Fruit fly (Drosophila melanogaster) whole organism, embryonic: ENCODE results near the gene CG7519.

ENCODE experiments used
- Aef1 ChIP-seq: fragments of 200-800 bp; sonication (Bioruptor generic); IDR thresholded peaks from 3 replicates; pipeline ENCODE4 v1.3.6; 2022; ENCODE audit warnings: missing biosample characterization, missing genetic modification characterization
- Awh ChIP-seq: fragments of 200-800 bp; sonication (Bioruptor generic); IDR thresholded peaks from 2 replicates; pipeline ENCODE4, ENCODE4 v1.3.6; 2022; ENCODE audit warnings: missing biosample characterization, missing genetic modification characterization
- BEAF-32 ChIP-seq: fragments of 200-800 bp; sonication (Bioruptor generic); optimal IDR thresholded peaks from 3 replicates; lab custom pipeline; 2017; ENCODE audit warnings: missing biosample characterization, missing genetic modification characterization, mild to moderate bottlenecking, moderate library complexity, missing genetic modification reagents
- CG10274 ChIP-seq: fragments of 200-800 bp; sonication (Bioruptor generic); optimal IDR thresholded peaks from 3 replicates; lab custom pipeline; 2017; ENCODE audit warnings: missing biosample characterization, mild to moderate bottlenecking, missing genetic modification characterization
- CG11085 ChIP-seq: fragments of 200-800 bp; sonication (Bioruptor generic); IDR thresholded peaks from 2 replicates; pipeline ENCODE4 v1.3.6; 2022; ENCODE audit warnings: missing biosample characterization, missing genetic modification characterization
- CG11093 ChIP-seq: fragments of 200-800 bp; sonication (Bioruptor generic); IDR thresholded peaks from 3 replicates; pipeline ENCODE4 v1.3.6; 2022; ENCODE audit warnings: missing biosample characterization, missing genetic modification characterization
- CG13424 ChIP-seq: fragments of 200-800 bp; sonication (Bioruptor generic); optimal IDR thresholded peaks from 2 replicates; lab custom pipeline; 2019; ENCODE audit warnings: missing biosample characterization, mild to moderate bottlenecking, missing genetic modification characterization, moderate library complexity
- CG13624 ChIP-seq: fragments of 200-800 bp; sonication (Bioruptor generic); optimal IDR thresholded peaks from 2 replicates; lab custom pipeline; 2016; ENCODE audit warnings: missing biosample characterization, missing genetic modification characterization
- CG14050 ChIP-seq: fragments of 200-800 bp; sonication (Bioruptor generic); IDR thresholded peaks from 3 replicates; pipeline ENCODE4 v1.3.6; 2022; ENCODE audit warnings: missing biosample characterization, missing genetic modification characterization
- CG14667 ChIP-seq: fragments of 200-800 bp; sonication (Bioruptor generic); IDR thresholded peaks from 2 replicates; pipeline ENCODE4 v1.3.6; 2022; ENCODE audit warnings: missing biosample characterization, missing genetic modification characterization
- CG16815 ChIP-seq: fragments of 200-800 bp; sonication (Bioruptor generic); optimal IDR thresholded peaks from 3 replicates; lab custom pipeline; 2017; ENCODE audit warnings: missing biosample characterization, mild to moderate bottlenecking, missing genetic modification characterization
- CG17186 ChIP-seq: fragments of 200-800 bp; sonication (Bioruptor generic); optimal IDR thresholded peaks from 3 replicates; lab custom pipeline; 2017; ENCODE audit warnings: missing biosample characterization, missing genetic modification reagents, missing genetic modification characterization
- CG18764 ChIP-seq: fragments of 200-800 bp; sonication (Bioruptor generic); optimal IDR thresholded peaks from 3 replicates; lab custom pipeline; 2016; ENCODE audit warnings: missing biosample characterization, missing genetic modification characterization
- CG31441 ChIP-seq: fragments of 200-800 bp; sonication (Bioruptor generic); IDR thresholded peaks from 2 replicates; pipeline ENCODE4 v1.3.6; 2022; ENCODE audit warnings: missing biosample characterization, missing genetic modification characterization
- CG3407 ChIP-seq: fragments of 200-800 bp; sonication (Bioruptor generic); optimal IDR thresholded peaks from 2 replicates; lab custom pipeline; 2018; ENCODE audit warnings: missing biosample characterization, mild to moderate bottlenecking, missing genetic modification characterization
- CG34224 ChIP-seq: fragments of 200-800 bp; sonication (Bioruptor generic); IDR thresholded peaks from 3 replicates; pipeline ENCODE4 v1.3.6; 2022; ENCODE audit warnings: missing biosample characterization, missing genetic modification characterization; ENCODE audit not compliant: partially characterized antibody
- CG6175 ChIP-seq: fragments of 200-800 bp; sonication (Bioruptor generic); IDR thresholded peaks from 3 replicates; pipeline ENCODE4 v1.3.6; 2022; ENCODE audit warnings: missing biosample characterization, missing genetic modification characterization
- CG6683 ChIP-seq: fragments of 200-800 bp; sonication (Bioruptor generic); optimal IDR thresholded peaks from 2 replicates; lab custom pipeline; 2017; ENCODE audit warnings: missing biosample characterization, mild to moderate bottlenecking, missing genetic modification characterization, missing genetic modification reagents
- CG7372 ChIP-seq: fragments of 200-800 bp; sonication (Bioruptor generic); IDR thresholded peaks from 2 replicates; pipeline ENCODE4 v1.3.6; 2022; ENCODE audit warnings: missing biosample characterization, missing genetic modification characterization
- CG7928 ChIP-seq: fragments of 200-800 bp; sonication (Bioruptor generic); optimal IDR thresholded peaks from 2 replicates; lab custom pipeline; 2017; ENCODE audit warnings: missing biosample characterization, mild to moderate bottlenecking, missing genetic modification characterization
- CG8924 ChIP-seq: fragments of 200-800 bp; optimal IDR thresholded peaks from 3 replicates; lab custom pipeline; 2019; ENCODE audit warnings: missing biosample characterization, mild to moderate bottlenecking, missing genetic modification characterization, moderate library complexity
- CG9817 ChIP-seq: fragments of 200-800 bp; sonication (Bioruptor generic); optimal IDR thresholded peaks from 2 replicates; lab custom pipeline; 2018; ENCODE audit warnings: missing biosample characterization, mild to moderate bottlenecking, missing genetic modification characterization, moderate library complexity
- Camta ChIP-seq: fragments of 200-800 bp; sonication (Bioruptor generic); optimal IDR thresholded peaks from 2 replicates; lab custom pipeline; 2016; ENCODE audit warnings: missing biosample characterization, missing genetic modification characterization
- CrebB ChIP-seq: fragments of 200-800 bp; sonication (Bioruptor generic); optimal IDR thresholded peaks from 3 replicates; lab custom pipeline; 2018; ENCODE audit warnings: missing biosample characterization, mild to moderate bottlenecking, missing genetic modification characterization
- D19A ChIP-seq: fragments of 200-800 bp; optimal IDR thresholded peaks from 3 replicates; lab custom pipeline; 2019; ENCODE audit warnings: missing biosample characterization, mild to moderate bottlenecking, missing genetic modification characterization, moderate library complexity
- Dfd ChIP-seq, 2 experiments: fragments of >200 bp; optimal IDR thresholded peaks; 2 replicates each; lab custom pipeline; 2017; ENCODE audit warnings: missing biosample characterization in 2 of 2, missing genetic modification characterization in 2 of 2
- Dll ChIP-seq: fragments of 200-800 bp; sonication (Bioruptor generic); IDR thresholded peaks from 4 replicates; pipeline ENCODE4 v1.3.6; 2022; ENCODE audit warnings: missing biosample characterization, missing genetic modification characterization; ENCODE audit not compliant: partially characterized antibody
- Hsf ChIP-seq: fragments of 200-800 bp; sonication (Bioruptor generic); optimal IDR thresholded peaks from 3 replicates; lab custom pipeline; 2016; ENCODE audit warnings: missing biosample characterization, missing genetic modification characterization
- MBD-R2 ChIP-seq: fragments of 200-800 bp; sonication (Bioruptor generic); IDR thresholded peaks from 2 replicates; pipeline ENCODE4 v1.3.6; 2022; ENCODE audit warnings: missing biosample characterization, missing genetic modification characterization
- NK7.1 ChIP-seq: fragments of 200-800 bp; sonication (Bioruptor generic); optimal IDR thresholded peaks from 3 replicates; lab custom pipeline; 2016; ENCODE audit warnings: missing biosample characterization, missing genetic modification characterization
- PHDP ChIP-seq: fragments of 200-800 bp; sonication (Bioruptor generic); optimal IDR thresholded peaks from 3 replicates; lab custom pipeline; 2018; ENCODE audit warnings: missing biosample characterization, mild to moderate bottlenecking, missing genetic modification characterization, moderate library complexity
- Poxn ChIP-seq: fragments of 200-800 bp; sonication (Bioruptor generic); IDR thresholded peaks from 2 replicates; pipeline ENCODE4 v1.3.6; 2022; ENCODE audit warnings: missing biosample characterization, missing genetic modification characterization
- Scr ChIP-seq: fragments of 200-800 bp; sonication (Bioruptor generic); IDR thresholded peaks from 2 replicates; pipeline ENCODE4 v1.3.6; 2022; ENCODE audit warnings: missing biosample characterization, missing genetic modification characterization; ENCODE audit not compliant: partially characterized antibody
- Sry-δ ChIP-seq: fragments of 200-800 bp; sonication (Bioruptor generic); optimal IDR thresholded peaks from 2 replicates; lab custom pipeline; 2016; ENCODE audit warnings: missing biosample characterization, missing genetic modification characterization
- Ssrp ChIP-seq: fragments of 200-800 bp; sonication (Bioruptor generic); optimal IDR thresholded peaks from 2 replicates; lab custom pipeline; 2018; ENCODE audit warnings: missing biosample characterization, mild to moderate bottlenecking, missing genetic modification characterization, moderate library complexity
- TFAM ChIP-seq: fragments of 200-800 bp; sonication (Bioruptor generic); optimal IDR thresholded peaks from 2 replicates; lab custom pipeline; 2017; ENCODE audit warnings: missing biosample characterization, missing genetic modification characterization, inconsistent platforms
- al ChIP-seq: fragments of 200-800 bp; sonication (Bioruptor generic); IDR thresholded peaks from 2 replicates; pipeline ENCODE4 v1.3.6; 2022; ENCODE audit warnings: missing biosample characterization, missing genetic modification characterization
- bab2 ChIP-seq: fragments of 200-800 bp; sonication (Bioruptor generic); optimal IDR thresholded peaks from 2 replicates; lab custom pipeline; 2016; ENCODE audit warnings: missing biosample characterization, missing genetic modification characterization
- bcd ChIP-seq: fragments of 200-800 bp; sonication (Bioruptor generic); optimal IDR thresholded peaks from 2 replicates; lab custom pipeline; 2017; ENCODE audit warnings: missing biosample characterization, mild to moderate bottlenecking, missing genetic modification characterization
- cas ChIP-seq: fragments of 200-800 bp; sonication (Bioruptor generic); IDR thresholded peaks from 2 replicates; pipeline ENCODE4 v1.3.6; 2022; ENCODE audit warnings: missing biosample characterization, missing genetic modification characterization
- danr ChIP-seq: fragments of 200-800 bp; sonication (Bioruptor generic); IDR thresholded peaks from 2 replicates; pipeline ENCODE4 v1.3.6; 2022; ENCODE audit warnings: missing biosample characterization, missing genetic modification characterization
- fd3F ChIP-seq: fragments of 200-800 bp; sonication (Bioruptor generic); optimal IDR thresholded peaks from 2 replicates; lab custom pipeline; 2018; ENCODE audit warnings: missing biosample characterization, mild to moderate bottlenecking, missing genetic modification characterization, moderate library complexity
- grn ChIP-seq: fragments of 200-800 bp; sonication (Bioruptor generic); optimal IDR thresholded peaks from 3 replicates; lab custom pipeline; 2017; ENCODE audit warnings: missing biosample characterization, missing genetic modification characterization
- jumu ChIP-seq: fragments of 200-800 bp; sonication (Bioruptor generic); optimal IDR thresholded peaks from 3 replicates; lab custom pipeline; 2016; ENCODE audit warnings: missing biosample characterization, missing genetic modification characterization
- knrl ChIP-seq: fragments of 200-800 bp; sonication (Bioruptor generic); IDR thresholded peaks from 3 replicates; pipeline ENCODE4 v1.3.6; 2022; ENCODE audit warnings: missing biosample characterization, missing genetic modification characterization; ENCODE audit not compliant: partially characterized antibody
- odd ChIP-seq: fragments of 200-800 bp; sonication (Bioruptor generic); optimal IDR thresholded peaks from 2 replicates; lab custom pipeline; 2017; ENCODE audit warnings: missing biosample characterization, mild to moderate bottlenecking, missing genetic modification characterization
- p53 ChIP-seq: fragments of 200-800 bp; sonication (Bioruptor generic); optimal IDR thresholded peaks from 2 replicates; lab custom pipeline; 2016; ENCODE audit warnings: missing biosample characterization, missing genetic modification characterization
- prd ChIP-seq, 3 experiments: fragments of >200 bp in 2 of 3; fragments of 200-800 bp in 1 of 3; sonication (Bioruptor generic) in 1 of 3; optimal IDR thresholded peaks in 2 of 3; IDR thresholded peaks in 1 of 3; 2 replicates in 2 of 3; 3 replicates in 1 of 3; pipeline versions ENCODE4 v1.3.6 to Lab custom; 2017 to 2022; ENCODE audit warnings: missing biosample characterization in 1 of 3, missing genetic modification characterization in 1 of 3
- seq ChIP-seq: fragments of 200-800 bp; sonication (Bioruptor generic); IDR thresholded peaks from 2 replicates; pipeline ENCODE4 v1.3.6; 2022; ENCODE audit warnings: missing biosample characterization, missing genetic modification characterization
- sisA ChIP-seq: fragments of 200-800 bp; sonication (Bioruptor generic); IDR thresholded peaks from 2 replicates; pipeline ENCODE4 v1.3.6; 2022; ENCODE audit warnings: missing biosample characterization, missing genetic modification characterization
- tap ChIP-seq: fragments of 200-800 bp; optimal IDR thresholded peaks from 3 replicates; lab custom pipeline; 2019; ENCODE audit warnings: missing biosample characterization, mild to moderate bottlenecking, missing genetic modification characterization, moderate library complexity
- tx ChIP-seq: fragments of 200-800 bp; sonication (Bioruptor generic); optimal IDR thresholded peaks from 2 replicates; lab custom pipeline; 2016; ENCODE audit warnings: missing biosample characterization, missing genetic modification characterization

The CG7519 gene

DNA sequence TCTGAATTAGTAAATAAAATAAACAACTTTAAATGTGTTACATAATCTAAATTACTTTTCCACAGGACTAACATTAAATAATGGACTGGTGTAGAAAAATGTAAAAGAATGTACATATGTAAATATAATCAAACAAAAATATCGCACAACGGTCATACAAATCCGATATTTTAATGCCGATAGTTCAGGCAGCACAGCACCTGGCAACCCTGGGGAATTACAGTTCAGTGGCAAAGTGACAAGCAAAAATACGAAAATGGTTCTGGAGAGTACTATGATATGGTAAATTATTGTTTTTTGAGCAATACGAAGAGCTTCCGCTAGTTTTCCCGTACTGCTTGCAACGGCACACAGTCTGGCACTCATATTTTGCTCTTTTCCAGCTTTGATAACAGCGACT lies 44.0 kb downstream of the CG7519 start, which contains the start of gene Rpn10 (continued):
- TF ChIP-seq CG8924 (tag; lab: Kevin White, UChicago) (no peak), CG13624 (GFP tag; lab: Kevin White, UChicago) (peak; percentile 29), CrebB (tag; lab: Kevin White, UChicago) (no peak), prd (optimal IDR thresholded peaks at IDR 0.05; lab: Kevin White, UChicago) (no peak), prd (GFP tag; IDR thresholded peaks at IDR 0.05; lab: Robert Waterston, UW) (no peak), Scr (peak; percentile 97), odd (no peak), Dfd (GFP tag; optimal IDR thresholded peaks at IDR 0.05; lab: Kevin White, UChicago) (no peak), fd3F (GFP tag; lab: Kevin White, UChicago) (no peak), CG18764 (no peak), CG11093 (GFP tag; lab: Robert Waterston, UW) (no peak), knrl (GFP tag; lab: Robert Waterston, UW) (peak; percentile 98), Hsf (GFP tag; lab: Kevin White, UChicago) (peak; percentile 48), sisA (GFP tag; lab: Robert Waterston, UW) (no peak), Awh (GFP tag; lab: Robert Waterston, UW) (no peak), CG31441 (no peak), CG16815 (GFP tag; lab: Kevin White, UChicago) (no peak), NK7.1 (GFP tag; lab: Kevin White, UChicago) (no peak), seq (GFP tag; lab: Robert Waterston, UW) (no peak), grn (no peak), CG13424 (peak; percentile 44), Poxn (no peak), BEAF-32 (GFP tag; lab: Kevin White, UChicago) (peak; percentile 99), Camta (GFP tag; lab: Kevin White, UChicago) (no peak), D19A (tag; lab: Kevin White, UChicago) (peak; percentile 43), Sry-δ (GFP tag; lab: Kevin White, UChicago) (peak; percentile 81), CG7372 (GFP tag; lab: Robert Waterston, UW) (no peak), bcd (GFP tag; lab: Kevin White, UChicago) (no peak), CG10274 (GFP tag; lab: Kevin White, UChicago) (no peak), cas (GFP tag; lab: Robert Waterston, UW) (no peak), tap (tag; lab: Kevin White, UChicago) (no peak), p53 (peak; percentile 31), CG3407 (GFP tag; lab: Kevin White, UChicago) (no peak), al (no peak), CG34224 (GFP tag; lab: Robert Waterston, UW) (peak; percentile 98), MBD-R2 (peak; percentile 99), tx (no peak), Aef1 (GFP tag; lab: Robert Waterston, UW) (no peak), CG6175 (GFP tag; lab: Robert Waterston, UW) (no peak), TFAM (GFP tag; lab: Kevin White, UChicago) (no peak), PHDP (tag; lab: Kevin White, UChicago) (peak; percentile 22), CG6683 (GFP tag; lab: Kevin White, UChicago) (no peak), danr (GFP tag; lab: Robert Waterston, UW) (no peak), Dll (GFP tag; lab: Robert Waterston, UW) (peak; percentile 95), CG14050 (GFP tag; lab: Robert Waterston, UW) (no peak), jumu (GFP tag; lab: Kevin White, UChicago) (no peak), Ssrp (tag; lab: Kevin White, UChicago) (no peak), CG17186 (no peak), CG9817 (tag; lab: Kevin White, UChicago) (no peak), CG11085 (GFP tag; lab: Robert Waterston, UW) (no peak), bab2 (GFP tag; lab: Kevin White, UChicago) (no peak), CG7928 (GFP tag; lab: Kevin White, UChicago) (no peak), CG14667 (GFP tag; lab: Robert Waterston, UW) (no peak)
